ENCODE assay signal across 5 worm cellular contexts in the genomic region with DNA sequence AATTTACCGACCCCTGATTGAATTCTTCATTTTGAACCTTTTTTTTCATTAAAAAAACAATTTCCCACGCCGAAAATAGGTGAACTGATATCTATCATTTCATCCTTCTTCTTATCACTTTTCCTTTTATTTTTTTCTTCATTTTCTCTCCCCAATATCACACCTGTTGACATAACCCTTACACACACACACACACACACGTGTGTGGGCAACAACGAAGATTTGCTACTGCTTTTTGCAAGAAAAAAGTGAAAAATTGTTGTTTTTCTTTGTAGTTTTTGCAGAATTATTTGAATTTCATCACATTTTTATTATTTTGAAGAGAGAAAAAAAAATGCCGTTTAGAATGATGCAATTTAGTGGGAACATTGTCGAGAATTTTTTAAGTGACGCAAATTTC.
TF ChIP-seq lines count a peak whose summit lies in the region.

No protein-coding gene starts in this region.

TF ChIP-seq in whole organism, L1 larva, 84 proteins besides CTCF, POLR2A, EP300 and RAD21:
- TF ChIP-seq egl-27 (tag; optimal IDR thresholded peaks at IDR 0.05; lab: Kevin White, UChicago), result no peak
- no peak for TF ChIP-seq efl-1 (optimal IDR thresholded peaks at IDR 0.05; lab: Kevin White, UChicago)
- TF ChIP-seq efl-1 (GFP tag; optimal IDR thresholded peaks at IDR 0.05 in 1 of 2; lab: Kevin White, UChicago), result peak in 1 of 2 experiments; percentile 86
- no peak for TF ChIP-seq nhr-90 (tag; optimal IDR thresholded peaks at IDR 0.05; lab: Kevin White, UChicago; ENCODE audit: poor library complexity)
- peak in 1 of 2 experiments; percentile 20 for TF ChIP-seq lin-35 (GFP tag; optimal IDR thresholded peaks at IDR 0.05; lab: Kevin White, UChicago)
- TF ChIP-seq mdl-1 (tag; optimal IDR thresholded peaks at IDR 0.05; lab: Kevin White, UChicago), result peak in 1 of 2 experiments; percentile 48
- no peak for TF ChIP-seq ces-1 (GFP tag; optimal IDR thresholded peaks at IDR 0.05; lab: Kevin White, UChicago)
- TF ChIP-seq pag-3 (tag; optimal IDR thresholded peaks at IDR 0.05; lab: Kevin White, UChicago; ENCODE audit: borderline replicate concordance, insufficient read depth), result no peak
- TF ChIP-seq lin-14 (GFP tag; optimal IDR thresholded peaks at IDR 0.05; lab: Kevin White, UChicago), result peak; percentile 41
- no peak for TF ChIP-seq ztf-4 (tag; optimal IDR thresholded peaks at IDR 0.05; lab: Kevin White, UChicago)
- peak; percentile 88 for TF ChIP-seq blmp-1 (tag; optimal IDR thresholded peaks at IDR 0.05; lab: Kevin White, UChicago)
- TF ChIP-seq efl-3 (GFP tag; optimal IDR thresholded peaks at IDR 0.05; lab: Kevin White, UChicago), result no peak

TF ChIP-seq in whole organism, L2 larva, 48 proteins besides CTCF, POLR2A, EP300 and RAD21:
- TF ChIP-seq nhr-6 (tag; optimal IDR thresholded peaks at IDR 0.05; lab: Kevin White, UChicago) (no peak), F13H6.1 (tag; optimal IDR thresholded peaks at IDR 0.05; lab: Kevin White, UChicago) (no peak), nhr-129 (tag; optimal IDR thresholded peaks at IDR 0.05; lab: Kevin White, UChicago) (peak; percentile 12), lsy-2 (tag; optimal IDR thresholded peaks at IDR 0.05; lab: Kevin White, UChicago) (peak in 1 of 2 experiments; percentile 6), blmp-1 (tag; optimal IDR thresholded peaks at IDR 0.05; lab: Kevin White, UChicago; ENCODE audit: insufficient read depth) (peak; percentile 2), fos-1 (tag; optimal IDR thresholded peaks at IDR 0.05; lab: Kevin White, UChicago) (peak; percentile 28)

TF ChIP-seq in whole organism, L3 larva, 47 proteins besides CTCF, POLR2A, EP300 and RAD21:
- no peak for TF ChIP-seq egl-27 (tag; optimal IDR thresholded peaks at IDR 0.05; lab: Kevin White, UChicago)
- peak; percentile 43 for TF ChIP-seq pha-4 (tag; optimal IDR thresholded peaks at IDR 0.05; lab: Kevin White, UChicago)
- no peak for TF ChIP-seq unc-62 (GFP tag; optimal IDR thresholded peaks at IDR 0.05; lab: Kevin White, UChicago)
- TF ChIP-seq pqm-1 (tag; optimal IDR thresholded peaks at IDR 0.05; lab: Kevin White, UChicago), result no peak
- TF ChIP-seq elt-2 (tag; optimal IDR thresholded peaks at IDR 0.05; lab: Kevin White, UChicago), result peak; percentile 17
- TF ChIP-seq nhr-67 (tag; optimal IDR thresholded peaks at IDR 0.05; lab: Kevin White, UChicago), result no peak
- TF ChIP-seq nhr-76 (tag; optimal IDR thresholded peaks at IDR 0.05; lab: Kevin White, UChicago), result no peak
TF ChIP-seq in whole organism, L3 larva: peak in this region for 2.

TF ChIP-seq in whole organism, L4 larva, 104 proteins besides CTCF, POLR2A, EP300 and RAD21 (continues in another document):
- TF ChIP-seq spr-3 (GFP tag; optimal IDR thresholded peaks at IDR 0.05; lab: Kevin White, UChicago), result no peak
- no peak for TF ChIP-seq unc-62 (GFP tag; optimal IDR thresholded peaks at IDR 0.05 in 1 of 2; lab: Kevin White, UChicago)
- TF ChIP-seq unc-62 (tag; optimal IDR thresholded peaks at IDR 0.05; lab: Kevin White, UChicago), result no peak
- no peak for TF ChIP-seq vab-7 (GFP tag; IDR thresholded peaks at IDR 0.05; lab: Robert Waterston, UW)
- no peak for TF ChIP-seq gei-8 (GFP tag; optimal IDR thresholded peaks at IDR 0.05; lab: Kevin White, UChicago)
- no peak for TF ChIP-seq lin-39 (tag; optimal IDR thresholded peaks at IDR 0.05; lab: Kevin White, UChicago)
- no peak for TF ChIP-seq snpc-1.2 (GFP tag; IDR thresholded peaks at IDR 0.05; lab: Robert Waterston, UW)
- no peak for TF ChIP-seq dmd-6 (GFP tag; IDR thresholded peaks at IDR 0.05; lab: Robert Waterston, UW)
- no peak for TF ChIP-seq ceh-62 (tag; optimal IDR thresholded peaks at IDR 0.05; lab: Kevin White, UChicago)
- TF ChIP-seq mxl-3 (GFP tag; optimal IDR thresholded peaks at IDR 0.05; lab: Kevin White, UChicago), result peak; percentile 93
- no peak for TF ChIP-seq dve-1 (tag; optimal IDR thresholded peaks at IDR 0.05; lab: Kevin White, UChicago; ENCODE audit: insufficient read depth)
- TF ChIP-seq T20F7.1 (GFP tag; optimal IDR thresholded peaks at IDR 0.05; lab: Kevin White, UChicago), result no peak
- TF ChIP-seq sdz-12 (GFP tag; optimal IDR thresholded peaks at IDR 0.05; lab: Kevin White, UChicago), result no peak
- peak; percentile 69 for TF ChIP-seq nhr-28 (tag; optimal IDR thresholded peaks at IDR 0.05; lab: Kevin White, UChicago)
- peak; percentile 33 for TF ChIP-seq pqm-1 (tag; optimal IDR thresholded peaks at IDR 0.05; lab: Kevin White, UChicago)
- TF ChIP-seq mdt-29 (GFP tag; IDR thresholded peaks at IDR 0.05; lab: Robert Waterston, UW), result no peak
- no peak for TF ChIP-seq zag-1 (tag; optimal IDR thresholded peaks at IDR 0.05; lab: Kevin White, UChicago)
- TF ChIP-seq dmd-8 (GFP tag; IDR thresholded peaks at IDR 0.05; lab: Robert Waterston, UW), result no peak
- TF ChIP-seq mes-2 (tag; optimal IDR thresholded peaks at IDR 0.05; lab: Kevin White, UChicago; ENCODE audit: poor library complexity, severe bottlenecking), result no peak
- TF ChIP-seq set-16 (GFP tag; IDR thresholded peaks at IDR 0.05; lab: Robert Waterston, UW), result no peak
- TF ChIP-seq ztf-11 (tag; optimal IDR thresholded peaks at IDR 0.05; lab: Kevin White, UChicago), result no peak
- peak; percentile 46 for TF ChIP-seq hlh-30 (tag; optimal IDR thresholded peaks at IDR 0.05; lab: Kevin White, UChicago; ENCODE audit: insufficient read depth)
- no peak for TF ChIP-seq lin-29 (GFP tag; IDR thresholded peaks at IDR 0.05; lab: Robert Waterston, UW)
- TF ChIP-seq aha-1 (tag; lab: Kevin White, UChicago), result peak; percentile 64
- TF ChIP-seq dmd-9 (GFP tag; IDR thresholded peaks at IDR 0.05; lab: Robert Waterston, UW), result no peak
- TF ChIP-seq php-3 (GFP tag; IDR thresholded peaks at IDR 0.05; lab: Robert Waterston, UW), result no peak
- no peak for TF ChIP-seq arid-1 (GFP tag; conservative IDR thresholded peaks at IDR 0.05; lab: Robert Waterston, UW)
- no peak for TF ChIP-seq ztf-7 (tag; optimal IDR thresholded peaks at IDR 0.05; lab: Kevin White, UChicago)
- TF ChIP-seq daf-16 (GFP tag; optimal IDR thresholded peaks at IDR 0.05; lab: Kevin White, UChicago), result peak in 1 of 2 experiments; percentile 6
- peak; percentile 48 for TF ChIP-seq daf-16 (tag; optimal IDR thresholded peaks at IDR 0.05; lab: Kevin White, UChicago)
- TF ChIP-seq lin-13 (GFP tag; optimal IDR thresholded peaks at IDR 0.05; lab: Kevin White, UChicago), result no peak
- TF ChIP-seq zfp-2 (tag; optimal IDR thresholded peaks at IDR 0.05; lab: Kevin White, UChicago), result no peak
- TF ChIP-seq mdl-1 (tag; optimal IDR thresholded peaks at IDR 0.05; lab: Kevin White, UChicago), result peak; percentile 21 to 70

TF ChIP-seq in whole organism, young adult, 124 proteins besides CTCF, POLR2A, EP300 and RAD21:
- no peak for TF ChIP-seq zfh-2 (GFP tag; conservative IDR thresholded peaks at IDR 0.05; lab: Robert Waterston, UW)
- peak; percentile 29 for TF ChIP-seq nhr-80 (tag; optimal IDR thresholded peaks at IDR 0.05; lab: Kevin White, UChicago)
